Worm (Caenorhabditis elegans): ENCODE measurements around the gene srlf-7.

- TF ChIP-seq F37B4.10 (GFP tag; IDR thresholded peaks at IDR 0.05) (no peak), snpc-4 (GFP tag; optimal IDR thresholded peaks at IDR 0.05) (no peak), snpc-4 (tag; optimal IDR thresholded peaks at IDR 0.05) (no peak), nfyb-1 (GFP tag; IDR thresholded peaks at IDR 0.05) (no peak), F10E7.11 (tag; optimal IDR thresholded peaks at IDR 0.05) (no peak), ztf-22 (GFP tag; optimal IDR thresholded peaks at IDR 0.05) (no peak), ama-1 (optimal IDR thresholded peaks at IDR 0.05) (no peak), ama-1 (GFP tag; optimal IDR thresholded peaks at IDR 0.05) (no peak), F52B5.7 (tag; optimal IDR thresholded peaks at IDR 0.05) (no peak), bed-1 (GFP tag; IDR thresholded peaks at IDR 0.05) (no peak), madf-10 (tag; optimal IDR thresholded peaks at IDR 0.05) (no peak), madf-3 (GFP tag; IDR thresholded peaks at IDR 0.05) (no peak)
Observed at ce11 chrIV:7147722-7148121, 41.4 kb upstream of the srlf-7 start.
